Fruit fly (Drosophila melanogaster): ENCODE measurements around the gene Sfp96F.

Gene Sfp96F

dm6 chr3R:25879324-25879766 lies 49.3 kb upstream of the Sfp96F start (continued):
- TF ChIP-seq nmo (GFP tag; optimal IDR thresholded peaks at IDR 0.05) (peak; percentile 88), Dbx (GFP tag; IDR thresholded peaks at IDR 0.05) (no peak), CG8765 (GFP tag; IDR thresholded peaks at IDR 0.05) (0 out of 2 replicates have a peak, but pooled peaks have one; percentile 24), fd3F (GFP tag; optimal IDR thresholded peaks at IDR 0.05) (peak; percentile 61), CG6791 (GFP tag; IDR thresholded peaks at IDR 0.05; ENCODE audit: partially characterized antibody) (no peak), CG14050 (GFP tag; IDR thresholded peaks at IDR 0.05) (peak; percentile 65), Sox102F (GFP tag; optimal IDR thresholded peaks at IDR 0.05) (peak; percentile 89), ssp (GFP tag; IDR thresholded peaks at IDR 0.05) (peak; percentile 69), CG1792 (GFP tag; optimal IDR thresholded peaks at IDR 0.05) (peak; percentile 72), ac (GFP tag; optimal IDR thresholded peaks at IDR 0.05) (no peak), Dip2 (GFP tag; IDR thresholded peaks at IDR 0.05) (no peak), sug (tag; optimal IDR thresholded peaks at IDR 0.05) (peak; percentile 39), CG17612 (GFP tag; IDR thresholded peaks at IDR 0.05) (no peak), pzg (GFP tag; optimal IDR thresholded peaks at IDR 0.05) (no peak), CG1602 (GFP tag; optimal IDR thresholded peaks at IDR 0.05) (peak; percentile 71), CG12659 (GFP tag; optimal IDR thresholded peaks at IDR 0.05) (peak; percentile 76), Stat92E (GFP tag; optimal IDR thresholded peaks at IDR 0.05) (no peak), CG11093 (GFP tag; IDR thresholded peaks at IDR 0.05) (peak; percentile 60; the same call in 2 of the 3 replicates), tll (GFP tag; optimal IDR thresholded peaks at IDR 0.05) (no peak), CG3995 (GFP tag; optimal IDR thresholded peaks at IDR 0.05) (no peak), Opbp (GFP tag; IDR thresholded peaks at IDR 0.05; ENCODE audit: partially characterized antibody) (no peak), MTF-1 (GFP tag; optimal IDR thresholded peaks at IDR 0.05; ENCODE audit: borderline replicate concordance) (peak; percentile 53), ase (GFP tag; IDR thresholded peaks at IDR 0.05) (peak; percentile 77), Hand (GFP tag; optimal IDR thresholded peaks at IDR 0.05) (no peak), Fer2 (tag; optimal IDR thresholded peaks at IDR 0.05) (peak; percentile 53), ken (GFP tag; IDR thresholded peaks at IDR 0.05) (no peak), Atf-2 (GFP tag; optimal IDR thresholded peaks at IDR 0.05) (peak; percentile 72), CG10431 (GFP tag; optimal IDR thresholded peaks at IDR 0.05) (peak; percentile 26), lab (GFP tag; optimal IDR thresholded peaks at IDR 0.05) (peak; percentile 79), CG15514 (GFP tag; optimal IDR thresholded peaks at IDR 0.05) (peak; percentile 43), CG14667 (GFP tag; IDR thresholded peaks at IDR 0.05) (no peak; the same call in 1 of the 2 replicates), CG7556 (GFP tag; optimal IDR thresholded peaks at IDR 0.05) (peak; percentile 53), CG18262 (tag; optimal IDR thresholded peaks at IDR 0.05) (peak; percentile 88), schlank (tag; optimal IDR thresholded peaks at IDR 0.05) (no peak), CG4820 (GFP tag; optimal IDR thresholded peaks at IDR 0.05) (peak; percentile 80), CG8359 (GFP tag; optimal IDR thresholded peaks at IDR 0.05; ENCODE audit: borderline replicate concordance) (peak; percentile 59), tio (GFP tag; optimal IDR thresholded peaks at IDR 0.05) (peak; percentile 72), CG7987 (GFP tag; optimal IDR thresholded peaks at IDR 0.05) (peak; percentile 61), gcm2 (GFP tag; optimal IDR thresholded peaks at IDR 0.05) (peak; percentile 54), jigr1 (GFP tag; IDR thresholded peaks at IDR 0.05) (no peak), pho (GFP tag; optimal IDR thresholded peaks at IDR 0.05) (peak; percentile 74), zf30C (GFP tag; optimal IDR thresholded peaks at IDR 0.05) (peak; percentile 56), grau (tag; optimal IDR thresholded peaks at IDR 0.05) (peak; percentile 84), unc-4 (GFP tag; IDR thresholded peaks at IDR 0.05; ENCODE audit: partially characterized antibody) (no peak), CG15269 (tag; optimal IDR thresholded peaks at IDR 0.05) (peak; percentile 85), tgo (GFP tag; IDR thresholded peaks at IDR 0.05) (peak; percentile 86), CG18764 (GFP tag; optimal IDR thresholded peaks at IDR 0.05) (peak; percentile 53), HLH54F (GFP tag; optimal IDR thresholded peaks at IDR 0.05) (peak; percentile 62), da (GFP tag; optimal IDR thresholded peaks at IDR 0.05) (peak; percentile 19), CG12155 (GFP tag; optimal IDR thresholded peaks at IDR 0.05) (peak; percentile 50)

All from whole organism, embryonic.